Worm (Caenorhabditis elegans): ENCODE data around the gene C34D1.4.

ce11 chrV:13282958-13283357 lies 23.8 kb upstream of the C34D1.4 start:
- TF ChIP-seq lin-14 (GFP tag; optimal IDR thresholded peaks at IDR 0.05): no peak
- TF ChIP-seq lsy-2 (tag; optimal IDR thresholded peaks at IDR 0.05): no peak
- no peak for TF ChIP-seq mef-2 (tag; optimal IDR thresholded peaks at IDR 0.05)
- TF ChIP-seq ama-1 (optimal IDR thresholded peaks at IDR 0.05): no peak
- no peak for TF ChIP-seq jun-1 (tag; optimal IDR thresholded peaks at IDR 0.05)
- TF ChIP-seq ztf-4 (tag; optimal IDR thresholded peaks at IDR 0.05): no peak
- TF ChIP-seq fos-1 (tag; optimal IDR thresholded peaks at IDR 0.05): no peak
- TF ChIP-seq nhr-12 (tag; optimal IDR thresholded peaks at IDR 0.05): no peak
- no peak for TF ChIP-seq nhr-28 (tag; optimal IDR thresholded peaks at IDR 0.05)
- TF ChIP-seq ceh-82 (tag; optimal IDR thresholded peaks at IDR 0.05): no peak
- no peak for TF ChIP-seq nhr-20 (tag; optimal IDR thresholded peaks at IDR 0.05)
- TF ChIP-seq pag-3 (tag; optimal IDR thresholded peaks at IDR 0.05; ENCODE audit: borderline replicate concordance, insufficient read depth): no peak
- no peak for TF ChIP-seq lin-35 (GFP tag; optimal IDR thresholded peaks at IDR 0.05)
- no peak for TF ChIP-seq lin-15B (tag; optimal IDR thresholded peaks at IDR 0.05)
